Worm (Caenorhabditis elegans) whole organism, late embryonic: ENCODE measurements around the gene Y37A1B.4.

Experiments
- ama-1 ChIP-seq: fragments of 150-350 bp; optimal IDR thresholded peaks from 2 replicates; lab custom pipeline; 2014
- ceh-18 ChIP-seq: sonication (generic microtip); optimal IDR thresholded peaks from 2 replicates; lab custom pipeline; 2016; ENCODE audit warnings: missing genetic modification characterization, missing compliant biosample characterization
- ceh-22 ChIP-seq: sonication (generic microtip); optimal IDR thresholded peaks from 2 replicates; lab custom pipeline; 2017; ENCODE audit warnings: missing biosample characterization, missing genetic modification characterization
- che-1 ChIP-seq: sonication (generic microtip); optimal IDR thresholded peaks from 2 replicates; lab custom pipeline; 2016; ENCODE audit warnings: mild to moderate bottlenecking, missing genetic modification characterization, missing compliant biosample characterization
- elt-2 ChIP-seq: sonication (generic microtip); optimal IDR thresholded peaks from 2 replicates; lab custom pipeline; 2016; ENCODE audit warnings: missing genetic modification reagents, missing genetic modification characterization, missing compliant biosample characterization
- nhr-11 ChIP-seq: fragments of 150-350 bp; optimal IDR thresholded peaks from 2 replicates; lab custom pipeline; 2014; ENCODE audit warnings: missing biosample characterization, missing genetic modification characterization
- tbx-2 ChIP-seq: sonication (generic microtip); optimal IDR thresholded peaks from 2 replicates; lab custom pipeline; 2016; ENCODE audit warnings: missing genetic modification characterization, missing compliant biosample characterization
- unc-55 ChIP-seq: sonication (generic microtip); optimal IDR thresholded peaks from 2 replicates; lab custom pipeline; 2017; ENCODE audit warnings: missing biosample characterization, missing genetic modification reagents, missing genetic modification characterization

DNA sequence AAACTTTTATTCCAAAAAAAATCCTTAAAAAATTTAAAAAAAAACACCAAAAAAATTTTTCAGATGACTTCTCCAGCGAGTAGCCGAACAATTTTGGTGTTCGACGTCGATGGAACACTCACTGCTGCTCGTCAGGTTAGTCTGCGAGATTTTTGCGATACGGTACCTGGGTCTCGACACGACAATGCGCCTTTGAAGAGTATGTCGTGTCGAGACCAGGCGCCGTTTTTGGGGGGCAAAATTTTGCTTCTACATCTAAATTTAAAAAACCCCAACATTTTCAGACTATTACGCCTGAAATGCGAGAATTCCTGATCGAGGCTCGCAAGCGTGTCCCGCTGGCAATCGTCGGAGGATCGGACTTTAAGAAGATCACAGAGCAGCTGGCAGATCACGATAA is 23.0 kb upstream of the Y37A1B.4 start, which contains the start of gene F52B11.2:
- TF ChIP-seq che-1 (no peak), ama-1 (lab: Kevin White, UChicago) (no peak), ceh-22 (no peak), tbx-2 (tag; lab: Kevin White, UChicago) (no peak), nhr-11 (tag; lab: Kevin White, UChicago) (no peak), elt-2 (tag; lab: Kevin White, UChicago) (no peak), unc-55 (GFP tag; lab: Kevin White, UChicago) (no peak), ceh-18 (tag; lab: Kevin White, UChicago) (no peak)
